ENCODE assay signal across 4 worm cellular contexts in genomic region chrII:29578-29977, ce11.
A peak's percentile ranks its signal among the peaks of the same experiment; 100 is the strongest.
TF ChIP-seq lines count a peak whose summit lies in the region.

No protein-coding gene starts in this region.

TF ChIP-seq in whole organism, L1 larva, 84 proteins besides CTCF, POLR2A, EP300 and RAD21:
- TF ChIP-seq C04F5.9 (tag; optimal IDR thresholded peaks at IDR 0.05; lab: Kevin White, UChicago) (no peak), blmp-1 (tag; optimal IDR thresholded peaks at IDR 0.05; lab: Kevin White, UChicago) (peak; percentile 61)

TF ChIP-seq in whole organism, L2 larva, 48 proteins besides CTCF, POLR2A, EP300 and RAD21:
- TF ChIP-seq nhr-11 (tag; optimal IDR thresholded peaks at IDR 0.05; lab: Kevin White, UChicago) (no peak), nhr-6 (tag; optimal IDR thresholded peaks at IDR 0.05; lab: Kevin White, UChicago) (peak; percentile 91), zag-1 (tag; optimal IDR thresholded peaks at IDR 0.05; lab: Kevin White, UChicago) (no peak), lin-13 (GFP tag; optimal IDR thresholded peaks at IDR 0.05; lab: Kevin White, UChicago) (no peak)

TF ChIP-seq in whole organism, L3 larva, 47 proteins besides CTCF, POLR2A, EP300 and RAD21:
- TF ChIP-seq nhr-43 (tag; optimal IDR thresholded peaks at IDR 0.05; lab: Kevin White, UChicago; ENCODE audit: poor library complexity, severe bottlenecking) = no peak
- TF ChIP-seq nhr-28 (tag; optimal IDR thresholded peaks at IDR 0.05; lab: Kevin White, UChicago) = no peak
- TF ChIP-seq nhr-25 (tag; optimal IDR thresholded peaks at IDR 0.05; lab: Kevin White, UChicago) = peak; percentile 45
- TF ChIP-seq egl-27 (tag; optimal IDR thresholded peaks at IDR 0.05; lab: Kevin White, UChicago) = no peak
- no peak for TF ChIP-seq ztf-4 (tag; optimal IDR thresholded peaks at IDR 0.05; lab: Kevin White, UChicago)
- TF ChIP-seq sea-2 (GFP tag; optimal IDR thresholded peaks at IDR 0.05; lab: Kevin White, UChicago) = no peak
- TF ChIP-seq unc-39 (tag; optimal IDR thresholded peaks at IDR 0.05; lab: Kevin White, UChicago) = no peak

TF ChIP-seq in whole organism, L4 larva, 104 proteins besides CTCF, POLR2A, EP300 and RAD21:
- TF ChIP-seq unc-62 (GFP tag; optimal IDR thresholded peaks at IDR 0.05 in 1 of 2; lab: Kevin White, UChicago) (peak in 1 of 2 experiments; percentile 11), unc-62 (tag; optimal IDR thresholded peaks at IDR 0.05; lab: Kevin White, UChicago) (no peak), aha-1 (tag; lab: Kevin White, UChicago) (peak; percentile 75), ceh-44 (GFP tag; IDR thresholded peaks at IDR 0.05; lab: Robert Waterston, UW) (no peak)

Comparison
In these comparisons a context has a peak if more than half of its experiments do, and no peak if none do; other contexts are left out.
1. Of the 29 proteins assayed by ChIP-seq in both whole organism, L4 larva and whole organism, L1 larva: peak only in whole organism, L4 larva: aha-1; only in whole organism, L1 larva: none; in both: none; in neither: 27; mixed calls (peak in some experiments, not most) for 1.